Worm (Caenorhabditis elegans) whole organism, L1 larva: Measurements from ENCODE around the gene T25E4.1.

Experiments used
- F16B12.6 ChIP-seq: fragments of 150-350 bp; optimal IDR thresholded peaks from 2 replicates; lab custom pipeline; 2014; ENCODE audit warnings: missing biosample characterization, missing genetic modification characterization
- aly-2 ChIP-seq: fragments of 150-350 bp; optimal IDR thresholded peaks from 2 replicates; lab custom pipeline; 2014; ENCODE audit warnings: missing biosample characterization, missing genetic modification characterization
- blmp-1 ChIP-seq: fragments of 150-350 bp; optimal IDR thresholded peaks from 2 replicates; lab custom pipeline; 2014; ENCODE audit warnings: missing biosample characterization, missing genetic modification characterization
- dpl-1 ChIP-seq, 3 experiments: fragments of 150-350 bp in 2 of 3; sonication (generic microtip) in 1 of 3; optimal IDR thresholded peaks; 2 replicates each; lab custom pipeline; 2014 to 2017; ENCODE audit warnings: missing biosample characterization in 3 of 3, missing genetic modification characterization in 3 of 3, missing genetic modification reagents in 3 of 3
- dsc-1 ChIP-seq: sonication (generic microtip); optimal IDR thresholded peaks from 2 replicates; lab custom pipeline; 2016; ENCODE audit warnings: mild to moderate bottlenecking, missing genetic modification characterization, missing compliant biosample characterization
- lsy-2 ChIP-seq, 2 experiments: fragments of 150-350 bp; optimal IDR thresholded peaks; 2 replicates each; lab custom pipeline; 2014; ENCODE audit warnings: missing biosample characterization in 2 of 2, missing genetic modification characterization in 2 of 2
- mdl-1 ChIP-seq, 2 experiments: fragments of 150-350 bp; optimal IDR thresholded peaks; 2 replicates each; lab custom pipeline; 2014 to 2017; ENCODE audit warnings: missing biosample characterization in 2 of 2, missing genetic modification characterization in 2 of 2, inconsistent platforms in 1 of 2
- nhr-237 ChIP-seq: fragments of 150-350 bp; optimal IDR thresholded peaks from 2 replicates; lab custom pipeline; 2014; ENCODE audit warnings: missing biosample characterization, missing genetic modification characterization
- nhr-76 ChIP-seq: sonication (generic microtip); optimal IDR thresholded peaks from 2 replicates; lab custom pipeline; 2017; ENCODE audit warnings: missing biosample characterization, missing genetic modification characterization
- nhr-77 ChIP-seq: fragments of 150-350 bp; optimal IDR thresholded peaks from 2 replicates; lab custom pipeline; 2014; ENCODE audit warnings: missing biosample characterization, missing genetic modification characterization
- unc-30 ChIP-seq: sonication (generic microtip); optimal IDR thresholded peaks from 2 replicates; lab custom pipeline; 2017; ENCODE audit warnings: missing biosample characterization, missing genetic modification characterization
- unc-62 ChIP-seq: fragments of 150-350 bp; optimal IDR thresholded peaks from 2 replicates; lab custom pipeline; 2014; ENCODE audit warnings: missing biosample characterization, missing genetic modification reagents, missing genetic modification characterization
- ztf-11 ChIP-seq, 2 experiments: sonication (generic microtip); optimal IDR thresholded peaks; 2 replicates each; lab custom pipeline; 2016 to 2017; ENCODE audit warnings: missing genetic modification characterization in 2 of 2, missing biosample characterization in 1 of 2, missing compliant biosample characterization in 1 of 2

DNA sequence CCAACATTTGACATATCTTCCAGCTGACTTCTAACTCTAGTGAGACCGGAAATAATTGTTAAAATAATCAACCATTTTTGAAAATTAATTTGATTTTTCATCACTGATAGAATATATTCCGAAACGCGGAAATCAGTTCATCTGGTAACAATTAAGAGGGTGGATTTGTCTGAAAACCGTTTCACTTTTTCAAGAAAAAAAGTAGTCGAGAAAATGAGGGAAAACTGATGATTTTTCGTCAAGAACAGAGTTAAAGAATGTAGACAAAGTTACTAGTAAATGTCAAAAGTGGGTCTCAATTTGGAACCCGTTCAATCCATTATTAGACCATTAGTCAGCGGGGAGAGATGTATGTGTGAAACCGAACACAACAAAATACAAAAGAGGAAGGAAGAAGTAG lies 25.1 kb downstream of the T25E4.1 start, which contains the start of gene C17G10.6:
- TF ChIP-seq F16B12.6 (no peak), blmp-1 (tag; lab: Kevin White, UChicago) (no peak), dpl-1 (GFP tag; optimal IDR thresholded peaks at IDR 0.05; lab: Kevin White, UChicago) (no peak), mdl-1 (tag; optimal IDR thresholded peaks at IDR 0.05; lab: Kevin White, UChicago) (no peak), ztf-11 (tag; optimal IDR thresholded peaks at IDR 0.05; lab: Kevin White, UChicago) (no peak), unc-30 (tag; lab: Kevin White, UChicago) (no peak), nhr-237 (tag; lab: Kevin White, UChicago) (no peak), unc-62 (GFP tag; lab: Kevin White, UChicago) (no peak), aly-2 (tag; lab: Kevin White, UChicago) (no peak), nhr-77 (tag; lab: Kevin White, UChicago) (no peak), lsy-2 (tag; optimal IDR thresholded peaks at IDR 0.05; lab: Kevin White, UChicago) (no peak), nhr-76 (tag; lab: Kevin White, UChicago) (no peak), dsc-1 (tag; lab: Kevin White, UChicago) (no peak)
